Worm (Caenorhabditis elegans) whole organism, L2 larva: ENCODE data around the gene T03E6.8.

Experiments used
- R02D3.7 ChIP-seq: fragments of 150-350 bp; optimal IDR thresholded peaks from 2 replicates; lab custom pipeline; 2014; ENCODE audit warnings: missing biosample characterization, missing genetic modification characterization
- Y55F3AM.14 ChIP-seq: fragments of 200-800 bp; sonication (Bioruptor generic); optimal IDR thresholded peaks from 2 replicates; lab custom pipeline; 2018; ENCODE audit warnings: mild to moderate bottlenecking, missing genetic modification characterization, missing compliant biosample characterization
- ZK546.5 ChIP-seq: sonication (generic microtip); optimal IDR thresholded peaks from 2 replicates; lab custom pipeline; 2017; ENCODE audit warnings: missing biosample characterization, missing genetic modification characterization
- ama-1 ChIP-seq: fragments of 150-350 bp; optimal IDR thresholded peaks from 2 replicates; lab custom pipeline; 2018; ENCODE audit warnings: inconsistent platforms
- blmp-1 ChIP-seq: sonication (generic microtip); optimal IDR thresholded peaks from 2 replicates; lab custom pipeline; 2017; ENCODE audit warnings: missing genetic modification characterization, mild to moderate bottlenecking, missing compliant biosample characterization, antibody characterized with exemption, moderate library complexity; ENCODE audit not compliant: insufficient read depth
- ceh-16 ChIP-seq: fragments of 150-350 bp; optimal IDR thresholded peaks from 2 replicates; lab custom pipeline; 2014; ENCODE audit warnings: missing biosample characterization, missing genetic modification characterization
- ceh-82 ChIP-seq: fragments of 150-350 bp; optimal IDR thresholded peaks from 2 replicates; lab custom pipeline; 2014; ENCODE audit warnings: missing biosample characterization, missing genetic modification characterization
- crh-2 ChIP-seq: sonication (generic microtip); optimal IDR thresholded peaks from 2 replicates; lab custom pipeline; 2017; ENCODE audit warnings: missing biosample characterization, missing genetic modification characterization
- dmd-4 ChIP-seq: sonication (generic microtip); optimal IDR thresholded peaks from 2 replicates; lab custom pipeline; 2017; ENCODE audit warnings: missing biosample characterization, missing genetic modification characterization
- egl-27 ChIP-seq: sonication (generic microtip); optimal IDR thresholded peaks from 3 replicates; lab custom pipeline; 2017; ENCODE audit warnings: missing biosample characterization, missing genetic modification reagents, missing genetic modification characterization
- elt-1 ChIP-seq: fragments of 150-350 bp; optimal IDR thresholded peaks from 2 replicates; lab custom pipeline; 2014; ENCODE audit warnings: missing biosample characterization, missing genetic modification characterization
- elt-3 ChIP-seq: sonication (generic microtip); optimal IDR thresholded peaks from 2 replicates; lab custom pipeline; 2017; ENCODE audit warnings: missing biosample characterization, missing genetic modification characterization
- fos-1 ChIP-seq: fragments of 150-350 bp; optimal IDR thresholded peaks from 2 replicates; lab custom pipeline; 2014; ENCODE audit warnings: missing biosample characterization, missing genetic modification characterization
- lin-11 ChIP-seq: fragments of 150-350 bp; sonication (generic microtip); optimal IDR thresholded peaks from 2 replicates; lab custom pipeline; 2014; ENCODE audit warnings: missing biosample characterization, missing genetic modification characterization, inconsistent platforms, mixed read lengths
- lin-13 ChIP-seq: fragments of 150-350 bp; optimal IDR thresholded peaks from 2 replicates; lab custom pipeline; 2014; ENCODE audit warnings: missing biosample characterization, missing genetic modification reagents, missing genetic modification characterization
- lsy-2 ChIP-seq, 2 experiments: fragments of 150-350 bp in 1 of 2; sonication (generic microtip) in 1 of 2; optimal IDR thresholded peaks; 2 replicates each; lab custom pipeline; 2014 to 2017; ENCODE audit warnings: missing biosample characterization in 2 of 2, missing genetic modification characterization in 2 of 2
- mab-5 ChIP-seq: fragments of 150-350 bp; optimal IDR thresholded peaks from 2 replicates; lab custom pipeline; 2014; ENCODE audit warnings: missing biosample characterization, missing genetic modification characterization
- mdl-1 ChIP-seq, 2 experiments: fragments of 150-350 bp in 1 of 2; sonication (generic microtip) in 1 of 2; optimal IDR thresholded peaks; 2 replicates each; lab custom pipeline; 2017; ENCODE audit warnings: missing biosample characterization in 2 of 2, missing genetic modification characterization in 2 of 2
- nhr-10 ChIP-seq: sonication (generic microtip); optimal IDR thresholded peaks from 2 replicates; lab custom pipeline; 2017; ENCODE audit warnings: missing biosample characterization, missing genetic modification characterization
- nhr-11 ChIP-seq: fragments of 150-350 bp; optimal IDR thresholded peaks from 2 replicates; lab custom pipeline; 2014; ENCODE audit warnings: missing biosample characterization, missing genetic modification characterization
- nhr-12 ChIP-seq: fragments of 150-350 bp; optimal IDR thresholded peaks from 2 replicates; lab custom pipeline; 2014; ENCODE audit warnings: missing biosample characterization, missing genetic modification characterization
- nhr-129 ChIP-seq: fragments of 150-350 bp; optimal IDR thresholded peaks from 2 replicates; lab custom pipeline; 2014; ENCODE audit warnings: missing biosample characterization, missing genetic modification characterization
- nhr-21 ChIP-seq: fragments of 150-350 bp; optimal IDR thresholded peaks from 2 replicates; lab custom pipeline; 2014; ENCODE audit warnings: missing biosample characterization, missing genetic modification characterization
- nhr-237 ChIP-seq: fragments of 150-350 bp; optimal IDR thresholded peaks from 2 replicates; lab custom pipeline; 2014; ENCODE audit warnings: missing biosample characterization, missing genetic modification characterization
- nhr-6 ChIP-seq: fragments of 150-350 bp; optimal IDR thresholded peaks from 2 replicates; lab custom pipeline; 2014; ENCODE audit warnings: missing biosample characterization, missing genetic modification characterization
- nhr-77 ChIP-seq: fragments of 150-350 bp; optimal IDR thresholded peaks from 2 replicates; lab custom pipeline; 2014; ENCODE audit warnings: missing biosample characterization, missing genetic modification characterization
- sem-4 ChIP-seq: fragments of 150-350 bp; optimal IDR thresholded peaks from 2 replicates; lab custom pipeline; 2014; ENCODE audit warnings: missing biosample characterization, missing genetic modification reagents, missing genetic modification characterization
- skn-1 ChIP-seq: sonication (generic microtip); optimal IDR thresholded peaks from 2 replicates; lab custom pipeline; 2017; ENCODE audit warnings: missing biosample characterization, missing genetic modification characterization
- sma-9 ChIP-seq, 2 experiments: fragments of 150-350 bp in 1 of 2; sonication (generic microtip) in 1 of 2; optimal IDR thresholded peaks; 2 replicates each; lab custom pipeline; 2014 to 2016; ENCODE audit warnings: missing genetic modification characterization in 2 of 2, mild to moderate bottlenecking in 1 of 2, missing biosample characterization in 1 of 2, missing compliant biosample characterization in 1 of 2, missing genetic modification reagents in 1 of 2, moderate library complexity in 1 of 2
- unc-39 ChIP-seq: fragments of 150-350 bp; optimal IDR thresholded peaks from 2 replicates; lab custom pipeline; 2014; ENCODE audit warnings: missing biosample characterization, missing genetic modification characterization
- unc-55 ChIP-seq: fragments of 150-350 bp; sonication (generic microtip); optimal IDR thresholded peaks from 3 replicates; lab custom pipeline; 2014; ENCODE audit warnings: missing biosample characterization, missing genetic modification reagents, missing genetic modification characterization
- unc-62 ChIP-seq: fragments of 150-350 bp; optimal IDR thresholded peaks from 2 replicates; lab custom pipeline; 2014; ENCODE audit warnings: missing biosample characterization, missing genetic modification reagents, missing genetic modification characterization
- zag-1 ChIP-seq: fragments of 150-350 bp; optimal IDR thresholded peaks from 2 replicates; lab custom pipeline; 2014; ENCODE audit warnings: missing biosample characterization, missing genetic modification characterization
- ztf-4 ChIP-seq: fragments of 150-350 bp; optimal IDR thresholded peaks from 2 replicates; lab custom pipeline; 2014; ENCODE audit warnings: missing biosample characterization, missing genetic modification characterization

T03E6.8 gene

DNA sequence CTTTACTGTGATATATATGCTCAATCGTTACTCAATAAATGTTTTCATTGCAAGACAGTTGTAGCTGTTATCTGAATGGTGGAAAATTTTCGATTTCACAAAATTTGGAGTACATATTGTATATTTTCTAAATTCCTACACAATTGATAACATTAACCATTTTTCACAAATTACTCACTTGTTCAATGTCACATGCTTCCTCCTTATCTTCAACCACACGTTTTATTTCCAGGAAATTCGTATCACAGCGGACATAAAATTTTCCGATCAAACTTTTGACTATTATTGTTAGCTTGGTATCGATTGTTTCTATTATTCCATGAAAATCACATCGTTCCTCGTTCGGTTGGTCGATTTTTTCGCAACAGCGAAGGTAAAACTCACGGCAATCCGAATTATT, 5.5 kb upstream of the T03E6.8 start:
- no peak for TF ChIP-seq dmd-4 (tag; lab: Kevin White, UChicago)
- peak; percentile 24 for TF ChIP-seq fos-1

DNA sequence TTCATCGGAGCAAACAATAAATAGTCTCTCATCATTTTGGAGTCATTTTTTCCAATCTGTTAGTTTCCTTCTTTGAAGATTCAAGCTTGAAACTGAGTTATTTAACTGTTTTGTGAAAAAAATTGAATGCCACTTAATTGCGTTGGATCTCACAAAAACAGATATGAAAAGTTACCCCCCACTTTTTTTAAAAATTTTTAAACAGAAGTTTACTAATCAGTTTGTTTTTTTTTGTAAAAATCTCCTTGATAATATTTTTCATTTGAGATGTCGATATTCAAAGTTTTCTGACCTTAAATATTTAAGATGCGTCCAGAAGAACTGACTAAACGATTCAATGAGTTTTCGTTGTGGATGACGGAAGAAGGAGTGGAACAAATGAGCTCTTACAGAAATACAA, 3.3 kb upstream of the T03E6.8 start, which contains the start of gene Y32B12C.1:
TSS of gene Y32B12C.1 (plus strand) at position 301 of the 400 bp plus-strand sequence.
- no peak for TF ChIP-seq crh-2 (tag; lab: Kevin White, UChicago)
- TF ChIP-seq unc-55 (GFP tag; lab: Kevin White, UChicago), result no peak
- TF ChIP-seq ceh-16, result no peak
- no peak for TF ChIP-seq lin-13 (GFP tag; lab: Kevin White, UChicago)
- TF ChIP-seq nhr-11, result no peak
- TF ChIP-seq skn-1, result no peak
- TF ChIP-seq nhr-77 (tag; lab: Kevin White, UChicago), result no peak
- TF ChIP-seq fos-1, result no peak
- TF ChIP-seq nhr-129 (tag; lab: Kevin White, UChicago), result no peak
- TF ChIP-seq sma-9 (GFP tag; optimal IDR thresholded peaks at IDR 0.05; lab: Kevin White, UChicago), result no peak
- no peak for TF ChIP-seq sma-9 (tag; optimal IDR thresholded peaks at IDR 0.05; lab: Kevin White, UChicago)
- TF ChIP-seq R02D3.7 (tag; lab: Kevin White, UChicago), result no peak
- TF ChIP-seq ceh-82 (tag; lab: Kevin White, UChicago), result no peak
- no peak for TF ChIP-seq nhr-21
- no peak for TF ChIP-seq mab-5 (tag; lab: Kevin White, UChicago)
- TF ChIP-seq egl-27 (tag; lab: Kevin White, UChicago), result no peak

DNA sequence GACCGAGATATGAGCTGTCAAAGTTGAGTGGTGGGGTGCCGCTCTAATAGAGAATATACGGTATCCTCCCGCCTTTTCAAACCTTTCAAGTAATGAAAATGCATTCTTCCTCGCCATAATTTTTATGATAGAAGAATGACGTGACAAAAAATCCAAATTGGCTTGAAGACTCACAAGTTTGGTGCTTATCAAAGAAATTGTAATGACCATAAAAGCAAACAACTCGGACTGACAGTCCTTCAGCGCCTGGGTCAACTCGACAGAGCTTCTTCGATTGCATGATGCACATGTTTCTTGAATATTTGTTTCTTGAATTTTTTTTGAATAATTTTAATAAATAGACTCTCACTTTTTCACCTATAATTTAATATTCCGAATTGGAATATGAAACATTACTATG, 2.5 kb upstream of the T03E6.8 start:
- no peak for TF ChIP-seq lin-11 (tag; lab: Kevin White, UChicago)
- TF ChIP-seq elt-3 (tag; lab: Kevin White, UChicago), result no peak
- no peak for TF ChIP-seq lsy-2 (tag; optimal IDR thresholded peaks at IDR 0.05; lab: Kevin White, UChicago)
- TF ChIP-seq Y55F3AM.14 (GFP tag; lab: Kevin White, UChicago), result no peak
- TF ChIP-seq fos-1, result peak; percentile 74
- no peak for TF ChIP-seq unc-39 (tag; lab: Kevin White, UChicago)
- no peak for TF ChIP-seq blmp-1 (tag; lab: Kevin White, UChicago)

DNA sequence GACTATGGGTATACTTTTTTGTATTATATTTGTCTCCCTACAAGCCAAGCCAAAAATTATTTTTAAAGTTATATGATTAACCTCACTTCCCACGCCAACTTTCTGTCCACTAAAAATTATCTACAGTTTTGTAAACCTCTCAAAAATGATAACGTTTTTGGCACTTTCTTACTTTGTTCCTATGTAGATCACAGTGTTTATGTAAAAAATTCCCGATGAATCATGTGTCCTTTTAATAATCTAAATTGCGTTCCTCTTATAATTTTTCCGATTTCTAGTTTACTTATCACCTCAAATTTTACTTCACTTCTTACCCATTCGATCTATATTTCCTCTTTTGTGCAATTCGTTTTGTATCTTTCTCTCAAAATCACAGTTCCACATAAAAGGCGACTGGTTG, 1.3 kb upstream of the T03E6.8 start:
- TF ChIP-seq unc-62 (GFP tag; lab: Kevin White, UChicago), result no peak
- TF ChIP-seq fos-1, result peak; percentile 18
- TF ChIP-seq nhr-21, result no peak
- no peak for TF ChIP-seq dmd-4 (tag; lab: Kevin White, UChicago)

DNA sequence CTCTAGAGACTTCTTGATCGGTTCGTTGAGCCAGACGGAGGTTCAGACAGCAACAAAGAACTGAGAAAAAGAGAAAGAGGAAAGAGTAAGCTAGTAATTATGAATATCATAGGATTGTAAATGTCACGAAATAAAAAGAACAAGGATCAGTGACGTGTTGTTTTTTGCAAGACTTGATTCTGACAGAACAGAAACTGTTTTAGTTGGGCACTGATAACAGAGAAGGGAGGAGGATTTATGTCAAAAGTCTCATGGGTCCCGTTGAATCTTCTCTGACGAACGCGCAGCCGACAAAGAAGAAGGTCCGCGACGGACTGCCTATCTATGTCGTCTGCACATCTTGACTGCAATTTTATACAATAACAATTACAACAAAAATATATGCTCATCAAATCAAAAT, 2.4 kb downstream of the T03E6.8 start, which contains the start of gene T03E6.9:
TSS of gene T03E6.9 (minus strand) at position 101 of the 400 bp plus-strand sequence.
- no peak for TF ChIP-seq ceh-16
- TF ChIP-seq mab-5 (tag; lab: Kevin White, UChicago), result no peak
- TF ChIP-seq nhr-6 (tag; lab: Kevin White, UChicago), result no peak
- no peak for TF ChIP-seq zag-1 (tag; lab: Kevin White, UChicago)
- no peak for TF ChIP-seq nhr-10 (tag; lab: Kevin White, UChicago)
- TF ChIP-seq lsy-2 (tag; optimal IDR thresholded peaks at IDR 0.05; lab: Kevin White, UChicago), result no peak
- no peak for TF ChIP-seq ama-1 (lab: Kevin White, UChicago)
- TF ChIP-seq elt-1 (tag; lab: Kevin White, UChicago), result no peak
- no peak for TF ChIP-seq sem-4 (tag; lab: Kevin White, UChicago)
- TF ChIP-seq ZK546.5 (tag; lab: Kevin White, UChicago), result no peak
- TF ChIP-seq nhr-21, result no peak
- TF ChIP-seq ztf-4 (tag; lab: Kevin White, UChicago), result no peak
- TF ChIP-seq unc-62 (GFP tag; lab: Kevin White, UChicago), result no peak
- no peak for TF ChIP-seq nhr-129 (tag; lab: Kevin White, UChicago)
- TF ChIP-seq nhr-237 (tag; lab: Kevin White, UChicago), result no peak
- TF ChIP-seq mdl-1 (tag; optimal IDR thresholded peaks at IDR 0.05; lab: Kevin White, UChicago), result no peak
- no peak for TF ChIP-seq unc-55 (GFP tag; lab: Kevin White, UChicago)

DNA sequence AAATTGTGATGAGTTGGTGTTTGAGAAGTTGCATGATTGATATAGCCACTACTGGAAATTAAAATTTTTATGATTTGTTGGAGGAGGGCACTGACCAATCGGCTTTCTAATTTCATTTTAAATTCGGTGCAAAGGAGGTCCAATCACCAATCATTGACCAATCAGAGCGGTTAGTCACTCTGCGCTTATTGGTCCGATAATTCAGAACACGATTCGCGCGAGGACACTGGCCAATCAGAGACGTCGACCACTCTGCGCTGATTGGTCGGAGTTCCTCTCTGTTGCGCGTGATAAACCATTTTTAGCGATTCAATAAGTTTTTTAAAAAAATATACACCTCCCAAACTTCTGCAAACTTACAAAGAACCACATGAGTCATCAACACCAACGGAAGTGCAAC, 3.2 kb downstream of the T03E6.8 start:
- no peak for TF ChIP-seq blmp-1 (tag; lab: Kevin White, UChicago)
- TF ChIP-seq nhr-10 (tag; lab: Kevin White, UChicago), result no peak
- no peak for TF ChIP-seq ceh-82 (tag; lab: Kevin White, UChicago)
- no peak for TF ChIP-seq nhr-21
- TF ChIP-seq nhr-129 (tag; lab: Kevin White, UChicago), result no peak
- TF ChIP-seq nhr-12 (tag; lab: Kevin White, UChicago), result no peak
- TF ChIP-seq elt-1 (tag; lab: Kevin White, UChicago), result no peak
